Fruit fly (Drosophila melanogaster) whole organism, adult: Measurements from ENCODE around the gene CG18662.

Source experiments
- CG11617 ChIP-seq: fragments of 200-800 bp; sonication (Bioruptor generic); optimal IDR thresholded peaks from 2 replicates; lab custom pipeline; 2017; ENCODE audit warnings: mild to moderate bottlenecking, missing biosample characterization, missing genetic modification reagents, missing genetic modification characterization
- CG12768 ChIP-seq: fragments of 200-800 bp; sonication (Bioruptor generic); optimal IDR thresholded peaks from 2 replicates; lab custom pipeline; 2017; ENCODE audit warnings: missing biosample characterization, missing genetic modification characterization, mild to moderate bottlenecking, moderate library complexity, missing genetic modification reagents
- CG14711 ChIP-seq: fragments of 200-800 bp; sonication (Bioruptor generic); optimal IDR thresholded peaks from 2 replicates; lab custom pipeline; 2018; ENCODE audit warnings: missing biosample characterization, mild to moderate bottlenecking, missing genetic modification characterization, moderate library complexity
- CG1620 ChIP-seq: fragments of 200-800 bp; sonication (Bioruptor generic); optimal IDR thresholded peaks from 2 replicates; lab custom pipeline; 2016; ENCODE audit warnings: missing biosample characterization, missing genetic modification characterization
- CG33017 ChIP-seq: fragments of 200-800 bp; sonication (Bioruptor generic); optimal IDR thresholded peaks from 2 replicates; lab custom pipeline; 2018; ENCODE audit warnings: missing biosample characterization, mild to moderate bottlenecking, missing genetic modification characterization, moderate library complexity
- CG5204 ChIP-seq: fragments of 200-800 bp; sonication (Bioruptor generic); optimal IDR thresholded peaks from 2 replicates; lab custom pipeline; 2016; ENCODE audit warnings: missing biosample characterization, missing genetic modification characterization
- CG7045 ChIP-seq: fragments of 200-800 bp; sonication (Bioruptor generic); optimal IDR thresholded peaks from 2 replicates; lab custom pipeline; 2017; ENCODE audit warnings: missing biosample characterization, mild to moderate bottlenecking, missing genetic modification characterization
- CG7101 ChIP-seq: fragments of 200-800 bp; sonication (Bioruptor generic); optimal IDR thresholded peaks from 2 replicates; lab custom pipeline; 2018; ENCODE audit warnings: missing biosample characterization, mild to moderate bottlenecking, missing genetic modification characterization, moderate library complexity
- Clk ChIP-seq: fragments of 200-800 bp; sonication (Bioruptor generic); optimal IDR thresholded peaks from 2 replicates; lab custom pipeline; 2017; ENCODE audit warnings: missing biosample characterization, missing genetic modification characterization
- Crg-1 ChIP-seq: fragments of 200-800 bp; sonication (Bioruptor generic); optimal IDR thresholded peaks from 2 replicates; lab custom pipeline; 2016; ENCODE audit warnings: missing biosample characterization, missing genetic modification characterization
- Hr96 ChIP-seq: fragments of 200-800 bp; sonication (Bioruptor generic); optimal IDR thresholded peaks from 2 replicates; lab custom pipeline; 2016; ENCODE audit warnings: missing biosample characterization, missing genetic modification characterization
- Mnt ChIP-seq: fragments of 200-800 bp; sonication (Bioruptor generic); optimal IDR thresholded peaks from 2 replicates; lab custom pipeline; 2016; ENCODE audit warnings: missing biosample characterization, mild to moderate bottlenecking, missing genetic modification characterization
- bab1 ChIP-seq: fragments of 200-800 bp; sonication (Bioruptor generic); optimal IDR thresholded peaks from 3 replicates; lab custom pipeline; 2019; ENCODE audit warnings: missing biosample characterization, mild to moderate bottlenecking, missing genetic modification characterization, moderate library complexity
- cic ChIP-seq: fragments of 200-800 bp; sonication (Bioruptor generic); optimal IDR thresholded peaks from 2 replicates; lab custom pipeline; 2017; ENCODE audit warnings: missing biosample characterization, mild to moderate bottlenecking, missing genetic modification characterization, moderate library complexity
- cnc ChIP-seq, 2 experiments: fragments of >200 bp; optimal IDR thresholded peaks; 2 replicates each; lab custom pipeline; 2017
- kay ChIP-seq: fragments of 200-800 bp; sonication (Bioruptor generic); peaks from one replicate; lab custom pipeline; 2016; ENCODE audit warnings: missing biosample characterization, missing genetic modification characterization, borderline replicate concordance
- ovo ChIP-seq: fragments of 200-800 bp; sonication (Bioruptor generic); optimal IDR thresholded peaks from 2 replicates; lab custom pipeline; 2016; ENCODE audit warnings: missing biosample characterization, missing genetic modification characterization
- pad ChIP-seq: fragments of 200-800 bp; sonication (Bioruptor generic); optimal IDR thresholded peaks from 3 replicates; lab custom pipeline; 2017; ENCODE audit warnings: missing biosample characterization, missing genetic modification characterization, mild to moderate bottlenecking, moderate library complexity, missing genetic modification reagents
- tj ChIP-seq: fragments of 200-800 bp; sonication (Bioruptor generic); optimal IDR thresholded peaks from 3 replicates; lab custom pipeline; 2017; ENCODE audit warnings: missing biosample characterization, mild to moderate bottlenecking, missing genetic modification characterization, moderate library complexity
- toe ChIP-seq: fragments of 200-800 bp; sonication (Bioruptor generic); optimal IDR thresholded peaks from 2 replicates; lab custom pipeline; 2016; ENCODE audit warnings: missing biosample characterization, missing genetic modification characterization

The CG18662 gene

DNA sequence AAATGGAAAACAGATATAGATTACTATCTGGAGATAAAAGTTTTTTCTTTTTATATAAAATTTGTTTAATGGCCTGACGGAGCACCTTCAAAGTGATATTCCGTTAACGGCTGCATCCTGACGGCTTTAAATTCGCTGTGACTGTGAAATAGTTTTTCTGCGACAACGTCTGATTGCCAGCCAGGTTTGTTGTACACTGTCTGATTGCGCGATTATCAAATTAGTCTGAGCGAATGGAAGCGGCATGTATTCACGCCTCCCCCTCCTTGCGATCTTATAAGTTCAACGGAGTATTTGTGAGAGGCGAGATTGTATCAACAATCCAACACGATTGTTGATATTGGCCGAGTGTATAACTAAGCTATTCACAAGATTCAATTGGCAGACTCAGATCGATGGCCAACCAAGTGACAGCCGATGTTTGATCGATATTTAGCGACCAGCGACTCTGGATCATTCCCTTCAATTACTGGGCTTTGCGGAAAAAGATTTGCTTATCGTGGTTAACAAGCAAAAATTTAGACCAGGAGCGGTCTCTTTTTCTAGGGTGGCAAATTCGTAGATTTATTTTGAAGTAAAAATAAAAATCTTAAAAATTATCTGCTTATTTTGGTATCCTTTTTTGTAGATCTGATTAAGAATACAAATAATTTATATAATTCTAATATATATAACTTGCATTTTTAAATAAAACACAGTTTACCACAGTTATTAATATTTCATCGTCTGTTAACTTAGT lies 24.7 kb upstream of the CG18662 start:
- peak; percentile 15 for TF ChIP-seq CG33017 (tag; lab: Kevin White, UChicago)
- peak; percentile 16 for TF ChIP-seq Crg-1 (GFP tag; lab: Kevin White, UChicago)
- no peak for TF ChIP-seq CG7045 (GFP tag; lab: Kevin White, UChicago)
- no peak for TF ChIP-seq toe (GFP tag; lab: Kevin White, UChicago)
- TF ChIP-seq Hr96 (GFP tag; lab: Kevin White, UChicago) = no peak
- TF ChIP-seq cic (GFP tag; lab: Kevin White, UChicago) = peak; percentile 74
- no peak for TF ChIP-seq bab1 (GFP tag; lab: Kevin White, UChicago)
- TF ChIP-seq CG11617 (GFP tag; lab: Kevin White, UChicago) = no peak
- TF ChIP-seq kay = peak; percentile 14
- no peak for TF ChIP-seq pad (GFP tag; lab: Kevin White, UChicago)
- no peak for TF ChIP-seq CG14711 (tag; lab: Kevin White, UChicago)
- TF ChIP-seq tj (GFP tag; lab: Kevin White, UChicago) = no peak
- TF ChIP-seq Mnt (GFP tag; lab: Kevin White, UChicago) = peak; percentile 66

- peak; percentile 18 for TF ChIP-seq kay
- TF ChIP-seq CG7101 (tag; lab: Kevin White, UChicago) = no peak
Observed at dm6 chr2L:8956336-8956726, 24.1 kb upstream of the CG18662 start.

DNA sequence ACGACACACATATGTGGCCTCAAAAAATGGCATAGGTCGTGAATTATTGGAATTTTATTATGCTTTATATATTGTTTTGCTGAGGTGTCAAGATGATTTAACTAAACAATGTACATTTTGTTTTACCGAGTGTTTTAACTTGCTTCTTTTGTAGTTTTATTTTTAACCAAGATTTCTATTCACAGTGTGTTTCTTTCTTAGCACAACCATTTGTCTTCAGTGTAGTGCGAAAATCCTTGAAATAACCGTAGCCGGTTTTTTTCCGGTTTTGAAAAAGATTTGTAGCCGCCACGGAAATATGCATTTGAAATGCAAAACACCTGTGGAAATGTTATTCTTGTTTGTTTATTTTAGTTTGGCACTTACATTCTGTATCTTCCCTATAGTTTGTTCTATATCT lies 23.3 kb upstream of the CG18662 start:
- TF ChIP-seq cnc (optimal IDR thresholded peaks at IDR 0.05; lab: Kevin White, UChicago) (no peak), CG33017 (tag; lab: Kevin White, UChicago) (no peak), Clk (no peak), CG11617 (GFP tag; lab: Kevin White, UChicago) (no peak), Crg-1 (GFP tag; lab: Kevin White, UChicago) (no peak), CG5204 (GFP tag; lab: Kevin White, UChicago) (no peak), Hr96 (GFP tag; lab: Kevin White, UChicago) (no peak), CG1620 (GFP tag; lab: Kevin White, UChicago) (no peak), kay (no peak), ovo (GFP tag; lab: Kevin White, UChicago) (no peak), CG7101 (tag; lab: Kevin White, UChicago) (no peak), CG12768 (GFP tag; lab: Kevin White, UChicago) (no peak), CG7045 (GFP tag; lab: Kevin White, UChicago) (no peak), tj (GFP tag; lab: Kevin White, UChicago) (no peak), cic (GFP tag; lab: Kevin White, UChicago) (no peak), bab1 (GFP tag; lab: Kevin White, UChicago) (no peak), pad (GFP tag; lab: Kevin White, UChicago) (no peak), Mnt (GFP tag; lab: Kevin White, UChicago) (no peak), CG14711 (tag; lab: Kevin White, UChicago) (no peak)

DNA sequence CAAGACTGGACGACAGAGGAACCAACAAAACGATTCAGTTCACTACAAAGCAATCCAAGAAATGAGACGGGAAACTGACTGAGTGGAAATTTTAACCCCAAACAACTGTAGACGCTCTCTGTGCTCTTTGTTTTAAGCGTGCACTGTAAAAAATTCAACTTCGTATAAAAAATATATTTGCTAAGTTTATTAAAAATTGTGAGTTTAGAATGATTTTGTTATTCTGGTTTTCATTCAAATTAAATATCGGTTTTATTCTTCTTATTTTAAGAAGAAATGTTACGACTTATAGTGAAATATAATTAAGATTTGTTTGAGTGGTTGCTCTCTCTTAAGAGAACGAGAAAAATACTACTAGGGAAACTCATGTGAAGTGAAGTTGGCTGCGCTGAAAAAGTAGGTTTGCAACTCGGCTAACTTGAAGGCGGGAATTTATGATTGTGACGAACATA lies 22.4 kb upstream of the CG18662 start:
- TF ChIP-seq kay = peak; percentile 80
- peak; percentile 71 for TF ChIP-seq CG5204 (GFP tag; lab: Kevin White, UChicago)
- peak; percentile 73 for TF ChIP-seq CG11617 (GFP tag; lab: Kevin White, UChicago)
- TF ChIP-seq ovo (GFP tag; lab: Kevin White, UChicago) = peak; percentile 15
- peak; percentile 60 for TF ChIP-seq CG7045 (GFP tag; lab: Kevin White, UChicago)
- TF ChIP-seq pad (GFP tag; lab: Kevin White, UChicago) = peak; percentile 33
- peak; percentile 87 for TF ChIP-seq CG7101 (tag; lab: Kevin White, UChicago)
- no peak for TF ChIP-seq cic (GFP tag; lab: Kevin White, UChicago)
- TF ChIP-seq CG1620 (GFP tag; lab: Kevin White, UChicago) = peak; percentile 52
- TF ChIP-seq toe (GFP tag; lab: Kevin White, UChicago) = peak; percentile 55
- TF ChIP-seq Crg-1 (GFP tag; lab: Kevin White, UChicago) = peak; percentile 43
- TF ChIP-seq CG12768 (GFP tag; lab: Kevin White, UChicago) = peak; percentile 49
- TF ChIP-seq bab1 (GFP tag; lab: Kevin White, UChicago) = peak; percentile 81
- TF ChIP-seq Clk = peak; percentile 19
- TF ChIP-seq cnc (optimal IDR thresholded peaks at IDR 0.05; lab: Kevin White, UChicago) = no peak
- peak; percentile 84 for TF ChIP-seq CG33017 (tag; lab: Kevin White, UChicago)
- peak; percentile 23 for TF ChIP-seq Mnt (GFP tag; lab: Kevin White, UChicago)
- TF ChIP-seq CG14711 (tag; lab: Kevin White, UChicago) = peak; percentile 81
- peak; percentile 62 for TF ChIP-seq Hr96 (GFP tag; lab: Kevin White, UChicago)
- TF ChIP-seq tj (GFP tag; lab: Kevin White, UChicago) = peak; percentile 35

- TF ChIP-seq CG33017 (tag; lab: Kevin White, UChicago) (peak; percentile 43), CG7101 (tag; lab: Kevin White, UChicago) (peak; percentile 55), Crg-1 (GFP tag; lab: Kevin White, UChicago) (no peak), toe (GFP tag; lab: Kevin White, UChicago) (no peak), CG11617 (GFP tag; lab: Kevin White, UChicago) (peak; percentile 41), tj (GFP tag; lab: Kevin White, UChicago) (peak; percentile 29), bab1 (GFP tag; lab: Kevin White, UChicago) (no peak), Mnt (GFP tag; lab: Kevin White, UChicago) (peak; percentile 39), Hr96 (GFP tag; lab: Kevin White, UChicago) (peak; percentile 29), CG12768 (GFP tag; lab: Kevin White, UChicago) (peak; percentile 33), pad (GFP tag; lab: Kevin White, UChicago) (peak; percentile 43), CG5204 (GFP tag; lab: Kevin White, UChicago) (no peak), ovo (GFP tag; lab: Kevin White, UChicago) (no peak), cnc (optimal IDR thresholded peaks at IDR 0.05; lab: Kevin White, UChicago) (no peak), kay (no peak), CG1620 (GFP tag; lab: Kevin White, UChicago) (no peak), cic (GFP tag; lab: Kevin White, UChicago) (peak; percentile 29), CG14711 (tag; lab: Kevin White, UChicago) (peak; percentile 67), Clk (no peak), CG7045 (GFP tag; lab: Kevin White, UChicago) (peak; percentile 14)
Observed at dm6 chr2L:8959001-8959461, 21.4 kb upstream of the CG18662 start, which contains the start of gene CG31886. CG31886 (minus strand) TSS chr2L:8959051.
